Worm (Caenorhabditis elegans) whole organism, L2 larva: ENCODE measurements around the gene F07C3.3.

ENCODE experiments used
- C34F6.9 ChIP-seq: fragments of 150-350 bp; optimal IDR thresholded peaks from 2 replicates; lab custom pipeline; 2014; ENCODE audit warnings: missing biosample characterization, missing genetic modification characterization
- F13H6.1 ChIP-seq: sonication (generic microtip); optimal IDR thresholded peaks from 2 replicates; lab custom pipeline; 2016; ENCODE audit warnings: missing genetic modification characterization, missing compliant biosample characterization
- R02D3.7 ChIP-seq: fragments of 150-350 bp; optimal IDR thresholded peaks from 2 replicates; lab custom pipeline; 2014; ENCODE audit warnings: missing biosample characterization, missing genetic modification characterization
- Y55F3AM.14 ChIP-seq: fragments of 200-800 bp; sonication (Bioruptor generic); optimal IDR thresholded peaks from 2 replicates; lab custom pipeline; 2018; ENCODE audit warnings: mild to moderate bottlenecking, missing genetic modification characterization, missing compliant biosample characterization
- ZK546.5 ChIP-seq: sonication (generic microtip); optimal IDR thresholded peaks from 2 replicates; lab custom pipeline; 2017; ENCODE audit warnings: missing biosample characterization, missing genetic modification characterization
- alr-1 ChIP-seq: fragments of 150-350 bp; optimal IDR thresholded peaks from 2 replicates; lab custom pipeline; 2014; ENCODE audit warnings: missing biosample characterization, missing genetic modification characterization
- aly-2 ChIP-seq: fragments of 150-350 bp; optimal IDR thresholded peaks from 2 replicates; lab custom pipeline; 2014; ENCODE audit warnings: missing biosample characterization, missing genetic modification characterization
- ama-1 ChIP-seq: fragments of 150-350 bp; optimal IDR thresholded peaks from 2 replicates; lab custom pipeline; 2018; ENCODE audit warnings: inconsistent platforms
- blmp-1 ChIP-seq: sonication (generic microtip); optimal IDR thresholded peaks from 2 replicates; lab custom pipeline; 2017; ENCODE audit warnings: missing genetic modification characterization, mild to moderate bottlenecking, missing compliant biosample characterization, antibody characterized with exemption, moderate library complexity; ENCODE audit not compliant: insufficient read depth
- ceh-16 ChIP-seq: fragments of 150-350 bp; optimal IDR thresholded peaks from 2 replicates; lab custom pipeline; 2014; ENCODE audit warnings: missing biosample characterization, missing genetic modification characterization
- ceh-82 ChIP-seq: fragments of 150-350 bp; optimal IDR thresholded peaks from 2 replicates; lab custom pipeline; 2014; ENCODE audit warnings: missing biosample characterization, missing genetic modification characterization
- crh-2 ChIP-seq: sonication (generic microtip); optimal IDR thresholded peaks from 2 replicates; lab custom pipeline; 2017; ENCODE audit warnings: missing biosample characterization, missing genetic modification characterization
- dmd-4 ChIP-seq: sonication (generic microtip); optimal IDR thresholded peaks from 2 replicates; lab custom pipeline; 2017; ENCODE audit warnings: missing biosample characterization, missing genetic modification characterization
- egl-27 ChIP-seq: sonication (generic microtip); optimal IDR thresholded peaks from 3 replicates; lab custom pipeline; 2017; ENCODE audit warnings: missing biosample characterization, missing genetic modification reagents, missing genetic modification characterization
- elt-1 ChIP-seq: fragments of 150-350 bp; optimal IDR thresholded peaks from 2 replicates; lab custom pipeline; 2014; ENCODE audit warnings: missing biosample characterization, missing genetic modification characterization
- elt-3 ChIP-seq: sonication (generic microtip); optimal IDR thresholded peaks from 2 replicates; lab custom pipeline; 2017; ENCODE audit warnings: missing biosample characterization, missing genetic modification characterization
- fos-1 ChIP-seq: fragments of 150-350 bp; optimal IDR thresholded peaks from 2 replicates; lab custom pipeline; 2014; ENCODE audit warnings: missing biosample characterization, missing genetic modification characterization
- gmeb-1 ChIP-seq: fragments of 150-350 bp; optimal IDR thresholded peaks from 2 replicates; lab custom pipeline; 2014; ENCODE audit warnings: missing biosample characterization, missing genetic modification characterization
- lin-11 ChIP-seq: fragments of 150-350 bp; sonication (generic microtip); optimal IDR thresholded peaks from 2 replicates; lab custom pipeline; 2014; ENCODE audit warnings: missing biosample characterization, missing genetic modification characterization, inconsistent platforms, mixed read lengths
- lin-13 ChIP-seq: fragments of 150-350 bp; optimal IDR thresholded peaks from 2 replicates; lab custom pipeline; 2014; ENCODE audit warnings: missing biosample characterization, missing genetic modification reagents, missing genetic modification characterization
- lin-39 ChIP-seq: fragments of 150-350 bp; optimal IDR thresholded peaks from 2 replicates; lab custom pipeline; 2014; ENCODE audit warnings: missing biosample characterization, missing genetic modification reagents, missing genetic modification characterization
- lsy-2 ChIP-seq, 2 experiments: fragments of 150-350 bp in 1 of 2; sonication (generic microtip) in 1 of 2; optimal IDR thresholded peaks; 2 replicates each; lab custom pipeline; 2014 to 2017; ENCODE audit warnings: missing biosample characterization in 2 of 2, missing genetic modification characterization in 2 of 2
- mab-5 ChIP-seq: fragments of 150-350 bp; optimal IDR thresholded peaks from 2 replicates; lab custom pipeline; 2014; ENCODE audit warnings: missing biosample characterization, missing genetic modification characterization
- mbf-1 ChIP-seq: sonication (generic microtip); optimal IDR thresholded peaks from 2 replicates; lab custom pipeline; 2017; ENCODE audit warnings: missing biosample characterization, missing genetic modification characterization
- mdl-1 ChIP-seq, 2 experiments: fragments of 150-350 bp in 1 of 2; sonication (generic microtip) in 1 of 2; optimal IDR thresholded peaks; 2 replicates each; lab custom pipeline; 2017; ENCODE audit warnings: missing biosample characterization in 2 of 2, missing genetic modification characterization in 2 of 2
- nhr-10 ChIP-seq: sonication (generic microtip); optimal IDR thresholded peaks from 2 replicates; lab custom pipeline; 2017; ENCODE audit warnings: missing biosample characterization, missing genetic modification characterization
- nhr-11 ChIP-seq: fragments of 150-350 bp; optimal IDR thresholded peaks from 2 replicates; lab custom pipeline; 2014; ENCODE audit warnings: missing biosample characterization, missing genetic modification characterization
- nhr-12 ChIP-seq: fragments of 150-350 bp; optimal IDR thresholded peaks from 2 replicates; lab custom pipeline; 2014; ENCODE audit warnings: missing biosample characterization, missing genetic modification characterization
- nhr-129 ChIP-seq: fragments of 150-350 bp; optimal IDR thresholded peaks from 2 replicates; lab custom pipeline; 2014; ENCODE audit warnings: missing biosample characterization, missing genetic modification characterization
- nhr-21 ChIP-seq: fragments of 150-350 bp; optimal IDR thresholded peaks from 2 replicates; lab custom pipeline; 2014; ENCODE audit warnings: missing biosample characterization, missing genetic modification characterization
- nhr-23 ChIP-seq: fragments of 150-350 bp; optimal IDR thresholded peaks from 2 replicates; lab custom pipeline; 2014; ENCODE audit warnings: missing biosample characterization, missing genetic modification reagents, missing genetic modification characterization
- nhr-237 ChIP-seq: fragments of 150-350 bp; optimal IDR thresholded peaks from 2 replicates; lab custom pipeline; 2014; ENCODE audit warnings: missing biosample characterization, missing genetic modification characterization
- nhr-25 ChIP-seq: fragments of 150-350 bp; sonication (generic microtip); optimal IDR thresholded peaks from 3 replicates; lab custom pipeline; 2014; ENCODE audit warnings: missing biosample characterization, missing genetic modification characterization
- nhr-6 ChIP-seq: fragments of 150-350 bp; optimal IDR thresholded peaks from 2 replicates; lab custom pipeline; 2014; ENCODE audit warnings: missing biosample characterization, missing genetic modification characterization
- nhr-77 ChIP-seq: fragments of 150-350 bp; optimal IDR thresholded peaks from 2 replicates; lab custom pipeline; 2014; ENCODE audit warnings: missing biosample characterization, missing genetic modification characterization
- peb-1 ChIP-seq: fragments of 150-350 bp; optimal IDR thresholded peaks from 2 replicates; lab custom pipeline; 2014; ENCODE audit warnings: missing biosample characterization, missing genetic modification characterization
- sem-4 ChIP-seq: fragments of 150-350 bp; optimal IDR thresholded peaks from 2 replicates; lab custom pipeline; 2014; ENCODE audit warnings: missing biosample characterization, missing genetic modification reagents, missing genetic modification characterization
- skn-1 ChIP-seq: sonication (generic microtip); optimal IDR thresholded peaks from 2 replicates; lab custom pipeline; 2017; ENCODE audit warnings: missing biosample characterization, missing genetic modification characterization
- sma-3 ChIP-seq: sonication (generic microtip); optimal IDR thresholded peaks from 2 replicates; lab custom pipeline; 2016; ENCODE audit warnings: missing genetic modification reagents, missing genetic modification characterization, missing compliant biosample characterization
- sma-9 ChIP-seq, 2 experiments: fragments of 150-350 bp in 1 of 2; sonication (generic microtip) in 1 of 2; optimal IDR thresholded peaks; 2 replicates each; lab custom pipeline; 2014 to 2016; ENCODE audit warnings: missing genetic modification characterization in 2 of 2, mild to moderate bottlenecking in 1 of 2, missing biosample characterization in 1 of 2, missing compliant biosample characterization in 1 of 2, missing genetic modification reagents in 1 of 2, moderate library complexity in 1 of 2
- snpc-4 ChIP-seq: fragments of 150-350 bp; optimal IDR thresholded peaks from 2 replicates; lab custom pipeline; 2014; ENCODE audit warnings: missing biosample characterization, missing genetic modification characterization
- unc-39 ChIP-seq: fragments of 150-350 bp; optimal IDR thresholded peaks from 2 replicates; lab custom pipeline; 2014; ENCODE audit warnings: missing biosample characterization, missing genetic modification characterization
- unc-55 ChIP-seq: fragments of 150-350 bp; sonication (generic microtip); optimal IDR thresholded peaks from 3 replicates; lab custom pipeline; 2014; ENCODE audit warnings: missing biosample characterization, missing genetic modification reagents, missing genetic modification characterization
- unc-62 ChIP-seq: fragments of 150-350 bp; optimal IDR thresholded peaks from 2 replicates; lab custom pipeline; 2014; ENCODE audit warnings: missing biosample characterization, missing genetic modification reagents, missing genetic modification characterization
- zag-1 ChIP-seq: fragments of 150-350 bp; optimal IDR thresholded peaks from 2 replicates; lab custom pipeline; 2014; ENCODE audit warnings: missing biosample characterization, missing genetic modification characterization
- ztf-1 ChIP-seq: fragments of 200-800 bp; sonication (Bioruptor generic); conservative IDR thresholded peaks from 2 replicates; pipeline ENCODE4 v1.3.6; 2022; ENCODE audit warnings: missing genetic modification characterization, missing compliant biosample characterization
- ztf-11 ChIP-seq: sonication (generic microtip); optimal IDR thresholded peaks from 2 replicates; lab custom pipeline; 2017; ENCODE audit warnings: missing biosample characterization, missing genetic modification characterization
- ztf-4 ChIP-seq: fragments of 150-350 bp; optimal IDR thresholded peaks from 2 replicates; lab custom pipeline; 2014; ENCODE audit warnings: missing biosample characterization, missing genetic modification characterization

Gene F07C3.3

DNA sequence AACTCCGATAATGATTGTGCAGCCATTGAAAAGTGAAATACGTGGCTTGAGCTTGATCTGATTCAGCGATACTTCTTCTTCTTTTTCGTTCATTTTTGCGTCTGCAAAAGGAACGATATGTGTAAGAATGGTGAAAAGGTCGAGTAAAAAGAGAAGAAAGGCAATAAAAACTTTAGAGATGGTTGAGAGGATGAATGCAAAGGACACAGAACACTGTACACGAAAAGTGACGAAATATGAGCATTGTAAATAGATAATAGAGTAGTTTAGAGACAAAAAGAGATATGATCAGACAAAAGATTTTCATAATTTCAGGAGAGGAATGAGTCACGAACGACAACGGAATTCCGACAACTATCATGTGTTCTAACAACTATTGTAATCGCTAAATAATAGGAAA, 14.1 kb upstream of the F07C3.3 start, which contains the start of gene aat-2:
Gene aat-2 (minus strand): TSS at position 101 of the 400 bp plus-strand sequence.
- TF ChIP-seq lsy-2 (tag; optimal IDR thresholded peaks at IDR 0.05; lab: Kevin White, UChicago) = no peak
- no peak for TF ChIP-seq aly-2 (tag; lab: Kevin White, UChicago)
- no peak for TF ChIP-seq sma-9 (GFP tag; optimal IDR thresholded peaks at IDR 0.05; lab: Kevin White, UChicago)
- TF ChIP-seq sma-9 (tag; optimal IDR thresholded peaks at IDR 0.05; lab: Kevin White, UChicago) = no peak
- TF ChIP-seq mab-5 (tag; lab: Kevin White, UChicago) = no peak
- no peak for TF ChIP-seq F13H6.1 (tag; lab: Kevin White, UChicago)
- TF ChIP-seq alr-1 (tag; lab: Kevin White, UChicago) = no peak
- TF ChIP-seq peb-1 (tag; lab: Kevin White, UChicago) = no peak
- no peak for TF ChIP-seq nhr-6
- TF ChIP-seq mbf-1 = no peak
- no peak for TF ChIP-seq unc-55 (GFP tag; lab: Kevin White, UChicago)
- TF ChIP-seq unc-39 (tag; lab: Kevin White, UChicago) = no peak

DNA sequence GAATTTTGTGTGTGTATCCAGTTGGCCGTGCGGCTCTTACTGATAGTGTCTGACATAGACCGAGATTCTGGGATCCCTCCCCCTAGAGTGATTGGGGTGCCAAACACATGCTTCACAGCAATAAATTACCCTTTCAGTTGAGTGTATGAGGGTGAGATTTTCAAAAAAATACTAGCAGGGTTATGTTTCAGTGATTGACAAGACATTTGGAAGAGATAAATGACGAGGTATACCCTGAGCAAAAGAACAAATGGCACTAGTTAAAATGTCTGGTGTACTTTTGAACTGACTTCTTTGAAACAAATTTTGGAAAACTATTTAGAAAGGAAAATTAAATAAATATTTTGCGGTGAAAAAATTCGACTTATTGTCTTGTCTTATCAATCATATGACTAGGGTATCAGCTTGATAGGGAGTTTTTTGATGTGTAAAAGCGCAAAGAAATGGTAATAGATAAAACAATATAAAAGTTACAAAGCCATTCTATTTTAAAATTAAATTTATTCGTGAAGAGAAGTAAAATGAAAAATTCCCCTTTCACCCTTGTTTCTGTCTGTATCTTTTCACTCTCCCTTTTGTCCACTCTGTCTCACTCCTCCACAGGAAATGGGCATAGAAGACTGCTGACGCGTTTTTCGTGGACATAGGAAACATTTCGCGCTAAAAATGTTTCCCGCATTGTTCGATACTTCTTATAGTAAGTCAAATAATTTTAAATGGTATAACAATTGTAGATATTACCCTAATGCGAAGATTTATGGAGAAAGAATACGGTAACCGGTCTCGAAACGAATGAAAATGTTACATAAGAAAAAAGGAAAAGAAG, 11.2 kb upstream of the F07C3.3 start, which contains the start of gene glo-4:
Gene glo-4 (minus strand): TSS at position 51 of the 826 bp plus-strand sequence.
- TF ChIP-seq nhr-23 (tag; lab: Kevin White, UChicago) (no peak), zag-1 (tag; lab: Kevin White, UChicago) (no peak), blmp-1 (tag; lab: Kevin White, UChicago) (no peak), nhr-10 (tag; lab: Kevin White, UChicago) (no peak), mab-5 (tag; lab: Kevin White, UChicago) (peak; percentile 71), peb-1 (tag; lab: Kevin White, UChicago) (no peak), mbf-1 (no peak), F13H6.1 (tag; lab: Kevin White, UChicago) (peak; percentile 80), lin-39 (tag; lab: Kevin White, UChicago) (no peak), ZK546.5 (tag; lab: Kevin White, UChicago) (no peak), Y55F3AM.14 (GFP tag; lab: Kevin White, UChicago) (no peak), nhr-77 (tag; lab: Kevin White, UChicago) (no peak), nhr-25 (tag; lab: Kevin White, UChicago) (no peak), skn-1 (tag; lab: Kevin White, UChicago) (no peak), nhr-237 (no peak), elt-3 (tag; lab: Kevin White, UChicago) (no peak), nhr-12 (tag; lab: Kevin White, UChicago) (no peak), ama-1 (lab: Kevin White, UChicago) (peak; percentile 55), nhr-129 (peak; percentile 89), aly-2 (tag; lab: Kevin White, UChicago) (no peak), fos-1 (peak; percentile 70), egl-27 (peak; percentile 52), ztf-11 (tag; lab: Kevin White, UChicago) (no peak), unc-62 (GFP tag; lab: Kevin White, UChicago) (no peak), ceh-82 (tag; lab: Kevin White, UChicago) (no peak), nhr-6 (peak; percentile 81), gmeb-1 (tag; lab: Kevin White, UChicago) (peak; percentile 77), sma-9 (GFP tag; optimal IDR thresholded peaks at IDR 0.05; lab: Kevin White, UChicago) (peak; percentile 91), sma-9 (tag; optimal IDR thresholded peaks at IDR 0.05; lab: Kevin White, UChicago) (no peak), ztf-4 (tag; lab: Kevin White, UChicago) (peak; percentile 61), mdl-1 (tag; optimal IDR thresholded peaks at IDR 0.05; lab: Kevin White, UChicago) (no peak), sma-3 (GFP tag; lab: Kevin White, UChicago) (peak; percentile 79), lin-13 (peak; percentile 81), crh-2 (peak; percentile 87), ztf-1 (no peak), R02D3.7 (tag; lab: Kevin White, UChicago) (no peak), lsy-2 (tag; optimal IDR thresholded peaks at IDR 0.05; lab: Kevin White, UChicago) (peak; percentile 72 to 91), ceh-16 (tag; lab: Kevin White, UChicago) (no peak), lin-11 (tag; lab: Kevin White, UChicago) (no peak), C34F6.9 (tag; lab: Kevin White, UChicago) (peak; percentile 91), sem-4 (tag; lab: Kevin White, UChicago) (peak; percentile 89), nhr-11 (tag; lab: Kevin White, UChicago) (no peak), snpc-4 (tag; lab: Kevin White, UChicago) (peak; percentile 46), unc-55 (GFP tag; lab: Kevin White, UChicago) (peak; percentile 90), alr-1 (tag; lab: Kevin White, UChicago) (no peak), dmd-4 (tag; lab: Kevin White, UChicago) (no peak), nhr-21 (tag; lab: Kevin White, UChicago) (peak; percentile 72), unc-39 (tag; lab: Kevin White, UChicago) (no peak), elt-1 (tag; lab: Kevin White, UChicago) (no peak)
- TF ChIP-seq, all 48 proteins: peak for 19
